Fruit fly (Drosophila melanogaster) whole organism, wandering third instar larva: ENCODE results near the gene CG10097.

Experiments used
- HLH106 ChIP-seq: fragments of 200-800 bp; optimal IDR thresholded peaks from 3 replicates; lab custom pipeline; 2019; ENCODE audit warnings: missing biosample characterization, mild to moderate bottlenecking, missing genetic modification characterization, moderate library complexity
- Myc ChIP-seq: fragments of >200 bp; optimal IDR thresholded peaks from 2 replicates; lab custom pipeline; 2017
- OdsH ChIP-seq: fragments of 200-800 bp; sonication (Bioruptor generic); optimal IDR thresholded peaks from 2 replicates; lab custom pipeline; 2016; ENCODE audit warnings: missing biosample characterization, mild to moderate bottlenecking, missing genetic modification characterization
- Sp1 ChIP-seq: fragments of 200-800 bp; sonication (Bioruptor generic); optimal IDR thresholded peaks from 3 replicates; lab custom pipeline; 2019; ENCODE audit warnings: missing biosample characterization, mild to moderate bottlenecking, missing genetic modification characterization, moderate library complexity
- br ChIP-seq: fragments of 200-800 bp; sonication (Bioruptor generic); optimal IDR thresholded peaks from 2 replicates; lab custom pipeline; 2016; ENCODE audit warnings: missing biosample characterization, missing genetic modification characterization
- dsf ChIP-seq: sonication (Bioruptor generic); optimal IDR thresholded peaks from 2 replicates; lab custom pipeline; 2016; ENCODE audit warnings: missing biosample characterization, missing genetic modification characterization, borderline replicate concordance
- jim ChIP-seq: fragments of 175-275, 200-325 bp; sonication (Bioruptor generic); optimal IDR thresholded peaks from 2 replicates; lab custom pipeline; 2016; ENCODE audit warnings: missing biosample characterization, mild to moderate bottlenecking, missing genetic modification characterization
- lola ChIP-seq: fragments of >200 bp; optimal IDR thresholded peaks from 2 replicates; lab custom pipeline; 2017; ENCODE audit warnings: missing biosample characterization, missing genetic modification characterization
- sage ChIP-seq: fragments of 200-800 bp; sonication (Bioruptor generic); optimal IDR thresholded peaks from 2 replicates; lab custom pipeline; 2016; ENCODE audit warnings: missing biosample characterization, mild to moderate bottlenecking, missing genetic modification characterization
- tai ChIP-seq: sonication (Bioruptor generic); optimal IDR thresholded peaks from 2 replicates; lab custom pipeline; 2016; ENCODE audit warnings: missing biosample characterization, missing genetic modification characterization
- usp ChIP-seq: fragments of >200 bp; optimal IDR thresholded peaks from 2 replicates; lab custom pipeline; 2017; ENCODE audit warnings: missing biosample characterization, missing genetic modification characterization

dm6 chr3R:12379249-12379648 is 16.5 kb downstream of the CG10097 start:
- TF ChIP-seq HLH106 (tag; lab: Kevin White, UChicago) (no peak), usp (no peak), sage (GFP tag; lab: Kevin White, UChicago) (no peak), Sp1 (GFP tag; lab: Kevin White, UChicago) (no peak), lola (GFP tag; lab: Kevin White, UChicago) (no peak), dsf (GFP tag; lab: Kevin White, UChicago) (no peak), tai (GFP tag; lab: Kevin White, UChicago) (no peak), Myc (lab: Kevin White, UChicago) (no peak), OdsH (GFP tag; lab: Kevin White, UChicago) (no peak), br (no peak), jim (GFP tag; lab: Kevin White, UChicago) (no peak)
